Worm (Caenorhabditis elegans) whole organism, L2 larva: ENCODE data around the gene R10E9.3.

ENCODE experiments used
- F13H6.1 ChIP-seq: sonication (generic microtip); optimal IDR thresholded peaks from 2 replicates; lab custom pipeline; 2016; ENCODE audit warnings: missing genetic modification characterization, missing compliant biosample characterization
- R02D3.7 ChIP-seq: fragments of 150-350 bp; optimal IDR thresholded peaks from 2 replicates; lab custom pipeline; 2014; ENCODE audit warnings: missing biosample characterization, missing genetic modification characterization
- Y55F3AM.14 ChIP-seq: fragments of 200-800 bp; sonication (Bioruptor generic); optimal IDR thresholded peaks from 2 replicates; lab custom pipeline; 2018; ENCODE audit warnings: mild to moderate bottlenecking, missing genetic modification characterization, missing compliant biosample characterization
- ZK546.5 ChIP-seq: sonication (generic microtip); optimal IDR thresholded peaks from 2 replicates; lab custom pipeline; 2017; ENCODE audit warnings: missing biosample characterization, missing genetic modification characterization
- alr-1 ChIP-seq: fragments of 150-350 bp; optimal IDR thresholded peaks from 2 replicates; lab custom pipeline; 2014; ENCODE audit warnings: missing biosample characterization, missing genetic modification characterization
- ama-1 ChIP-seq: fragments of 150-350 bp; optimal IDR thresholded peaks from 2 replicates; lab custom pipeline; 2018; ENCODE audit warnings: inconsistent platforms
- blmp-1 ChIP-seq: sonication (generic microtip); optimal IDR thresholded peaks from 2 replicates; lab custom pipeline; 2017; ENCODE audit warnings: missing genetic modification characterization, mild to moderate bottlenecking, missing compliant biosample characterization, antibody characterized with exemption, moderate library complexity; ENCODE audit not compliant: insufficient read depth
- ceh-16 ChIP-seq: fragments of 150-350 bp; optimal IDR thresholded peaks from 2 replicates; lab custom pipeline; 2014; ENCODE audit warnings: missing biosample characterization, missing genetic modification characterization
- crh-2 ChIP-seq: sonication (generic microtip); optimal IDR thresholded peaks from 2 replicates; lab custom pipeline; 2017; ENCODE audit warnings: missing biosample characterization, missing genetic modification characterization
- dmd-4 ChIP-seq: sonication (generic microtip); optimal IDR thresholded peaks from 2 replicates; lab custom pipeline; 2017; ENCODE audit warnings: missing biosample characterization, missing genetic modification characterization
- egl-27 ChIP-seq: sonication (generic microtip); optimal IDR thresholded peaks from 3 replicates; lab custom pipeline; 2017; ENCODE audit warnings: missing biosample characterization, missing genetic modification reagents, missing genetic modification characterization
- elt-3 ChIP-seq: sonication (generic microtip); optimal IDR thresholded peaks from 2 replicates; lab custom pipeline; 2017; ENCODE audit warnings: missing biosample characterization, missing genetic modification characterization
- fos-1 ChIP-seq: fragments of 150-350 bp; optimal IDR thresholded peaks from 2 replicates; lab custom pipeline; 2014; ENCODE audit warnings: missing biosample characterization, missing genetic modification characterization
- gmeb-1 ChIP-seq: fragments of 150-350 bp; optimal IDR thresholded peaks from 2 replicates; lab custom pipeline; 2014; ENCODE audit warnings: missing biosample characterization, missing genetic modification characterization
- lin-13 ChIP-seq: fragments of 150-350 bp; optimal IDR thresholded peaks from 2 replicates; lab custom pipeline; 2014; ENCODE audit warnings: missing biosample characterization, missing genetic modification reagents, missing genetic modification characterization
- lin-39 ChIP-seq: fragments of 150-350 bp; optimal IDR thresholded peaks from 2 replicates; lab custom pipeline; 2014; ENCODE audit warnings: missing biosample characterization, missing genetic modification reagents, missing genetic modification characterization
- lsy-2 ChIP-seq, 2 experiments: fragments of 150-350 bp in 1 of 2; sonication (generic microtip) in 1 of 2; optimal IDR thresholded peaks; 2 replicates each; lab custom pipeline; 2014 to 2017; ENCODE audit warnings: missing biosample characterization in 2 of 2, missing genetic modification characterization in 2 of 2
- mab-5 ChIP-seq: fragments of 150-350 bp; optimal IDR thresholded peaks from 2 replicates; lab custom pipeline; 2014; ENCODE audit warnings: missing biosample characterization, missing genetic modification characterization
- mdl-1 ChIP-seq, 2 experiments: fragments of 150-350 bp in 1 of 2; sonication (generic microtip) in 1 of 2; optimal IDR thresholded peaks; 2 replicates each; lab custom pipeline; 2017; ENCODE audit warnings: missing biosample characterization in 2 of 2, missing genetic modification characterization in 2 of 2
- nhr-10 ChIP-seq: sonication (generic microtip); optimal IDR thresholded peaks from 2 replicates; lab custom pipeline; 2017; ENCODE audit warnings: missing biosample characterization, missing genetic modification characterization
- nhr-11 ChIP-seq: fragments of 150-350 bp; optimal IDR thresholded peaks from 2 replicates; lab custom pipeline; 2014; ENCODE audit warnings: missing biosample characterization, missing genetic modification characterization
- nhr-129 ChIP-seq: fragments of 150-350 bp; optimal IDR thresholded peaks from 2 replicates; lab custom pipeline; 2014; ENCODE audit warnings: missing biosample characterization, missing genetic modification characterization
- nhr-21 ChIP-seq: fragments of 150-350 bp; optimal IDR thresholded peaks from 2 replicates; lab custom pipeline; 2014; ENCODE audit warnings: missing biosample characterization, missing genetic modification characterization
- nhr-23 ChIP-seq: fragments of 150-350 bp; optimal IDR thresholded peaks from 2 replicates; lab custom pipeline; 2014; ENCODE audit warnings: missing biosample characterization, missing genetic modification reagents, missing genetic modification characterization
- nhr-237 ChIP-seq: fragments of 150-350 bp; optimal IDR thresholded peaks from 2 replicates; lab custom pipeline; 2014; ENCODE audit warnings: missing biosample characterization, missing genetic modification characterization
- nhr-6 ChIP-seq: fragments of 150-350 bp; optimal IDR thresholded peaks from 2 replicates; lab custom pipeline; 2014; ENCODE audit warnings: missing biosample characterization, missing genetic modification characterization
- nhr-77 ChIP-seq: fragments of 150-350 bp; optimal IDR thresholded peaks from 2 replicates; lab custom pipeline; 2014; ENCODE audit warnings: missing biosample characterization, missing genetic modification characterization
- peb-1 ChIP-seq: fragments of 150-350 bp; optimal IDR thresholded peaks from 2 replicates; lab custom pipeline; 2014; ENCODE audit warnings: missing biosample characterization, missing genetic modification characterization
- sem-4 ChIP-seq: fragments of 150-350 bp; optimal IDR thresholded peaks from 2 replicates; lab custom pipeline; 2014; ENCODE audit warnings: missing biosample characterization, missing genetic modification reagents, missing genetic modification characterization
- skn-1 ChIP-seq: sonication (generic microtip); optimal IDR thresholded peaks from 2 replicates; lab custom pipeline; 2017; ENCODE audit warnings: missing biosample characterization, missing genetic modification characterization
- snpc-4 ChIP-seq: fragments of 150-350 bp; optimal IDR thresholded peaks from 2 replicates; lab custom pipeline; 2014; ENCODE audit warnings: missing biosample characterization, missing genetic modification characterization
- zag-1 ChIP-seq: fragments of 150-350 bp; optimal IDR thresholded peaks from 2 replicates; lab custom pipeline; 2014; ENCODE audit warnings: missing biosample characterization, missing genetic modification characterization
- ztf-1 ChIP-seq: fragments of 200-800 bp; sonication (Bioruptor generic); conservative IDR thresholded peaks from 2 replicates; pipeline ENCODE4 v1.3.6; 2022; ENCODE audit warnings: missing genetic modification characterization, missing compliant biosample characterization
- ztf-11 ChIP-seq: sonication (generic microtip); optimal IDR thresholded peaks from 2 replicates; lab custom pipeline; 2017; ENCODE audit warnings: missing biosample characterization, missing genetic modification characterization

R10E9.3 gene

DNA sequence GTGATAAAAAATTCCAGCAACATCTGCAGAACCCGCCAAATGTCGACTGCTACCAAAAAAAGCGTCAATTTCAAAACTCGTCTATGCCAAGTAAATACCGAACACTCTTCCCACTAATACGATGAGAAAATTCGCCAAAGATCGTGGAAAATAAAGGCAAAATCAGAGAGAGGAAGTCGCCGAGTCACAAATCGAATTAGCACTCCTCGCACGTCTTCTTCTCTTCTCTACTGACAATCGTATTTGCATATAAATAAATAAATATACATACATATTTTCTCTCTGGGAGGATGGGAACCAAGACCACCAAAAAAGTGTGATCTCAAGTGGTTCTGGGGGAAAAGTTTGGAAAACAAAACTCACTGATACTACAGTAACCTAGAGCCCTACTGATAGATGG, 10.4 kb downstream of the R10E9.3 start:
- no peak for TF ChIP-seq nhr-10 (tag; lab: Kevin White, UChicago)
- no peak for TF ChIP-seq mdl-1 (tag; optimal IDR thresholded peaks at IDR 0.05; lab: Kevin White, UChicago)
- TF ChIP-seq nhr-21 = no peak
- TF ChIP-seq ztf-1 (GFP tag; lab: Robert Waterston, UW) = no peak
- TF ChIP-seq peb-1 (tag; lab: Kevin White, UChicago) = no peak
- TF ChIP-seq, all 48 proteins: peak for 0

DNA sequence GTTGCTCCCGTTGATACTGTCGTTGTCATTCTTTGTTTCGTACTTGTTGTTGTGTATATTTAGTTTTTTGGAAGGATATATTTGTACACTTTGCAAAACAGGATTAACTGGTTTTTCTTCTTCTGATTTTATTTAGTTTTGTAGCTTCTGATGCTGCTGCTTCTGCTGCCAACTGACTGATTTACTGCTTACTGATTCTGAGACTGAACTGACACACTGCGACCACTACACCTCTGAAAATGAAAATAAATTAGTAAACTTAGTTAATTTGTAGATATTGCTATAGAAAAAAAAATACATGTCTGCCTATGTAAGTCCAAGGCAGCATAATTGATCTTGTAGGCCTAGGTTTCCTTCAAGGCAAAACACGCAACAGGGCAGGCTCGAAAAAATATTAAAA, 12.7 kb downstream of the R10E9.3 start, which contains the start of gene R10E9.4:
Gene R10E9.4, minus strand, starts transcription at position 101 of the 400 bp plus-strand sequence.
- TF ChIP-seq ZK546.5 (tag; lab: Kevin White, UChicago) (no peak), alr-1 (tag; lab: Kevin White, UChicago) (no peak), Y55F3AM.14 (no peak), crh-2 (tag; lab: Kevin White, UChicago) (no peak), nhr-23 (tag; lab: Kevin White, UChicago) (no peak), egl-27 (no peak), lsy-2 (tag; optimal IDR thresholded peaks at IDR 0.05; lab: Kevin White, UChicago) (no peak), nhr-237 (tag; lab: Kevin White, UChicago) (no peak), lin-13 (GFP tag; lab: Kevin White, UChicago) (no peak), mdl-1 (tag; optimal IDR thresholded peaks at IDR 0.05; lab: Kevin White, UChicago) (no peak), nhr-11 (tag; lab: Kevin White, UChicago) (no peak), lin-39 (tag; lab: Kevin White, UChicago) (no peak), R02D3.7 (tag; lab: Kevin White, UChicago) (no peak), ceh-16 (tag; lab: Kevin White, UChicago) (no peak), nhr-129 (tag; lab: Kevin White, UChicago) (no peak), nhr-6 (tag; lab: Kevin White, UChicago) (no peak), ama-1 (lab: Kevin White, UChicago) (no peak), skn-1 (tag; lab: Kevin White, UChicago) (no peak), F13H6.1 (tag; lab: Kevin White, UChicago) (no peak)

DNA sequence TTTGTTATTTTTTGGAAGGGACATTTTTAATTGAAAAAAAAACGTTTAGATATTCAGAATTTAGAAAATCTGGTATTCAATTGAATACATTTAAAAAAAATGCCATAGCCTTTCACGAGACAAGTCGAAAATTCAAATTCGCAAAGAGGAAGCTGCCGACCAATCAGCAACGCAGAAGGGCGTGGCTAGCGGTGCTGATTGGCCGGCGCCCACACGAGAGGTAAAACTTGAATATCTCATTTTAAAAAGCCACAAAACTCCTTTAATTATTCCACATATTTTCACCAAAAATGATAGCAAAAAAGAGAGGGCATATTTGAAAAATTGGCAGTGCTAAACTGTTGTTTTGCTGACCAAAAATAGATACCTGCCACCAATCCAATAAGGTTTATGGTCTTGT, 14.5 kb downstream of the R10E9.3 start:
- TF ChIP-seq nhr-23 (tag; lab: Kevin White, UChicago) = no peak
- no peak for TF ChIP-seq lin-13 (GFP tag; lab: Kevin White, UChicago)
- TF ChIP-seq skn-1 (tag; lab: Kevin White, UChicago) = no peak
- TF ChIP-seq snpc-4 (tag; lab: Kevin White, UChicago) = no peak
- no peak for TF ChIP-seq nhr-77
- no peak for TF ChIP-seq ztf-1 (GFP tag; lab: Robert Waterston, UW)
- no peak for TF ChIP-seq egl-27
- no peak for TF ChIP-seq peb-1 (tag; lab: Kevin White, UChicago)
- no peak for TF ChIP-seq dmd-4
- no peak for TF ChIP-seq fos-1 (tag; lab: Kevin White, UChicago)
- no peak for TF ChIP-seq blmp-1 (tag; lab: Kevin White, UChicago)
- no peak for TF ChIP-seq alr-1 (tag; lab: Kevin White, UChicago)

DNA sequence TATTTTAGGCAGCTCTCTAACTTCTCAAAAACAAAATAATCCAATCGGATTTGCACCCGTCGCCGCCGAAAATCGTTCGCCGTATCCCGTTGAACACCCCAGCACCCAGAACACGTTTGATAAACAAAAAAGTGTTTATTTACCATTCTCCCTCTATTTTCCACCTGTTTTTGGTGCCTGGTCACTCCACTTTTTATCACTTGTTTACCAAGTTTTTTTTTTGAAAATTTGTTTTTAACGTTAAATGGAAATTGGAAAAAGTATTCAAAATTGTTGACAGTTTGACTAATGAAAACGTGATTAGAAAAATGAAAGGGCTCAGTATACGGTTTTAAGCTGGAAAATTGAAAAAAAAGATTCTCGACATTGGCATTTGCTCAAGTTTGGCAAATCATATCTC, 15.0 kb downstream of the R10E9.3 start:
- TF ChIP-seq snpc-4 (tag; lab: Kevin White, UChicago) = no peak
- no peak for TF ChIP-seq mab-5 (tag; lab: Kevin White, UChicago)

DNA sequence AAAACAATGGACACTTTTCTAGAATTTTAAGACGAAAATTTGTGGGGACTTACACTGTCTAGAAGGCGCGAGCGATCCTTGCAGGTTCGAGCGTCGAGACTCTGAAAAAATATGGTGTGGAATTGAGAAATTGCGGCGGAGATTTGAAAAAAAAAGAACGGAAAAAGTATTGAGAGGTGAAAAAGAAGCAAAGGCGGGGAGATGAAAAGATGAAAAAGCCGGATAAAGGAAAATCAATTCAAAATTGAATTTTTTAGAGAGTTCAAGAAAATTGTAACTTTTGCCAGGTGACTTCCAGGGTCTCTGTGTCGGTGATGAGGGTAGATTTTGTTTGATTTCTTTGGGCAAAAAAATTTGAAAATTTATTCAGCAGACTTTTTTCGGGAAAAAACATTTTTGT, 16.3 kb downstream of the R10E9.3 start, which contains the start of gene msi-1:
Gene msi-1, minus strand, starts transcription at position 101 of the 400 bp plus-strand sequence.
- TF ChIP-seq elt-3 (tag; lab: Kevin White, UChicago) (no peak), sem-4 (tag; lab: Kevin White, UChicago) (no peak)
- TF ChIP-seq, all 48 proteins: peak for 0

DNA sequence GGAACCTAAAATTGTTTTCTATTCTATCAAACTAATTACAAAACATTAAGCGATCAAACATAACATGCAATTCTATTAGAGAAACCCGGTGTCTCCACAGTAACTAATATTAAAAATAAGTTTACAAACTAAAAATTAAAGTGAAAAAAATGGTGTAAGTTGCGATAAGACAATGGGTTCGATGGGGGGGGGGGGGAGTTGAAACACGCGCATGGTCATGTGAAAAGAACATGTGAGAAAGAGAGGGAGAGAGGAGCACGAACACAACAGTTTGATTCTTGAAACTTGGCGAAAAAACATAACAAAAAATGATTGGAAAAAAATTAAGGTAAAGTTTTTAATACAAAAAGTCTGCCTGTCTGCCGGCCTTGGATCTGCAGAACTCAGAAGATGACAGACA, 17.0 kb downstream of the R10E9.3 start:
- TF ChIP-seq nhr-21 (no peak), mab-5 (tag; lab: Kevin White, UChicago) (no peak), ztf-11 (tag; lab: Kevin White, UChicago) (no peak), nhr-10 (tag; lab: Kevin White, UChicago) (no peak), gmeb-1 (tag; lab: Kevin White, UChicago) (no peak), skn-1 (tag; lab: Kevin White, UChicago) (no peak), zag-1 (tag; lab: Kevin White, UChicago) (no peak), nhr-237 (tag; lab: Kevin White, UChicago) (no peak), crh-2 (tag; lab: Kevin White, UChicago) (no peak)
